Worm (Caenorhabditis elegans) whole organism, L1 larva: Measurements from ENCODE around the gene ugt-52.

ENCODE experiments used
- C04F5.9 ChIP-seq: sonication (generic microtip); optimal IDR thresholded peaks from 2 replicates; lab custom pipeline; 2016; ENCODE audit warnings: missing genetic modification characterization, missing compliant biosample characterization
- C34B4.2 ChIP-seq: sonication (generic microtip); optimal IDR thresholded peaks from 2 replicates; lab custom pipeline; 2017; ENCODE audit warnings: mild to moderate bottlenecking, missing genetic modification characterization, missing compliant biosample characterization
- F16B12.6 ChIP-seq: fragments of 150-350 bp; optimal IDR thresholded peaks from 2 replicates; lab custom pipeline; 2014; ENCODE audit warnings: missing biosample characterization, missing genetic modification characterization
- Y116A8C.19 ChIP-seq: sonication (generic microtip); optimal IDR thresholded peaks from 2 replicates; lab custom pipeline; 2016; ENCODE audit warnings: missing compliant biosample characterization, missing genetic modification characterization, borderline replicate concordance
- ama-1 ChIP-seq: fragments of 150-350 bp; optimal IDR thresholded peaks from 2 replicates; lab custom pipeline; 2014
- blmp-1 ChIP-seq: fragments of 150-350 bp; optimal IDR thresholded peaks from 2 replicates; lab custom pipeline; 2014; ENCODE audit warnings: missing biosample characterization, missing genetic modification characterization
- ceh-82 ChIP-seq, 3 experiments: fragments of 150-350 bp in 1 of 3; sonication (generic microtip) in 2 of 3; optimal IDR thresholded peaks; 2 replicates each; lab custom pipeline; 2014 to 2017; ENCODE audit warnings: missing biosample characterization in 3 of 3, missing genetic modification characterization in 3 of 3
- dpl-1 ChIP-seq, 3 experiments: fragments of 150-350 bp in 2 of 3; sonication (generic microtip) in 1 of 3; optimal IDR thresholded peaks; 2 replicates each; lab custom pipeline; 2014 to 2017; ENCODE audit warnings: missing biosample characterization in 3 of 3, missing genetic modification characterization in 3 of 3, missing genetic modification reagents in 3 of 3
- dsc-1 ChIP-seq: sonication (generic microtip); optimal IDR thresholded peaks from 2 replicates; lab custom pipeline; 2016; ENCODE audit warnings: mild to moderate bottlenecking, missing genetic modification characterization, missing compliant biosample characterization
- efl-1 ChIP-seq, 4 experiments: fragments of 150-350 bp; optimal IDR thresholded peaks in 3 of 4; peaks in 1 of 4; 1 replicate in 1 of 4; 2 replicates in 3 of 4; lab custom pipeline; 2014; ENCODE audit warnings: missing biosample characterization in 2 of 4, missing genetic modification characterization in 2 of 4, missing genetic modification reagents in 2 of 4
- efl-3 ChIP-seq: fragments of 200-800 bp; sonication (Bioruptor generic); optimal IDR thresholded peaks from 2 replicates; lab custom pipeline; 2018; ENCODE audit warnings: mild to moderate bottlenecking, missing genetic modification characterization, missing compliant biosample characterization
- egl-27 ChIP-seq, 2 experiments: fragments of 150-350 bp in 1 of 2; sonication (generic microtip); optimal IDR thresholded peaks; 3 replicates each; lab custom pipeline; 2017 to 2018; ENCODE audit warnings: missing biosample characterization in 2 of 2, missing genetic modification characterization in 2 of 2, missing genetic modification reagents in 2 of 2
- elt-2 ChIP-seq: sonication (generic microtip); optimal IDR thresholded peaks from 2 replicates; lab custom pipeline; 2016; ENCODE audit warnings: missing genetic modification characterization, mild to moderate bottlenecking, inconsistent platforms, missing compliant biosample characterization, missing genetic modification reagents
- elt-3 ChIP-seq, 6 experiments: fragments of 150-350 bp in 1 of 6; sonication (generic microtip); optimal IDR thresholded peaks; 2 replicates each; lab custom pipeline; 2017 to 2018; ENCODE audit warnings: missing biosample characterization in 6 of 6, missing genetic modification characterization in 6 of 6, inconsistent platforms in 1 of 6
- ets-5 ChIP-seq: fragments of 200-800 bp; sonication (Bioruptor generic); IDR thresholded peaks from 2 replicates; pipeline ENCODE4 v1.3.6; 2022; ENCODE audit warnings: missing genetic modification characterization, missing compliant biosample characterization
- fkh-4 ChIP-seq: sonication (generic microtip); optimal IDR thresholded peaks from 2 replicates; lab custom pipeline; 2016; ENCODE audit warnings: missing compliant biosample characterization, missing genetic modification characterization, borderline replicate concordance
- isw-1 ChIP-seq: fragments of 200-800 bp; sonication (Bioruptor generic); IDR thresholded peaks from 2 replicates; pipeline ENCODE4 v1.3.6; 2022; ENCODE audit warnings: missing genetic modification characterization, missing compliant biosample characterization
- jun-1 ChIP-seq: fragments of 150-350 bp; optimal IDR thresholded peaks from 2 replicates; lab custom pipeline; 2014; ENCODE audit warnings: missing biosample characterization, missing genetic modification reagents, missing genetic modification characterization
- lin-13 ChIP-seq: fragments of 150-350 bp; optimal IDR thresholded peaks from 2 replicates; lab custom pipeline; 2014; ENCODE audit warnings: missing biosample characterization, missing genetic modification reagents, missing genetic modification characterization
- lin-15B ChIP-seq: fragments of 150-350 bp; sonication (generic microtip); optimal IDR thresholded peaks from 3 replicates; lab custom pipeline; 2014; ENCODE audit warnings: missing biosample characterization, missing genetic modification characterization
- lin-39 ChIP-seq: fragments of 150-350 bp; optimal IDR thresholded peaks from 2 replicates; lab custom pipeline; 2014; ENCODE audit warnings: missing biosample characterization, missing genetic modification reagents, missing genetic modification characterization
- lir-3 ChIP-seq: sonication (generic microtip); optimal IDR thresholded peaks from 2 replicates; lab custom pipeline; 2016; ENCODE audit warnings: mild to moderate bottlenecking, missing genetic modification characterization, moderate library complexity, missing compliant biosample characterization; ENCODE audit not compliant: poor library complexity
- lsy-2 ChIP-seq, 2 experiments: fragments of 150-350 bp; optimal IDR thresholded peaks; 2 replicates each; lab custom pipeline; 2014; ENCODE audit warnings: missing biosample characterization in 2 of 2, missing genetic modification characterization in 2 of 2
- mdl-1 ChIP-seq, 2 experiments: fragments of 150-350 bp; optimal IDR thresholded peaks; 2 replicates each; lab custom pipeline; 2014 to 2017; ENCODE audit warnings: missing biosample characterization in 2 of 2, missing genetic modification characterization in 2 of 2, inconsistent platforms in 1 of 2
- mef-2 ChIP-seq: fragments of 150-350 bp; optimal IDR thresholded peaks from 2 replicates; lab custom pipeline; 2014; ENCODE audit warnings: missing biosample characterization, missing genetic modification characterization
- nhr-11 ChIP-seq: fragments of 150-350 bp; optimal IDR thresholded peaks from 2 replicates; lab custom pipeline; 2014; ENCODE audit warnings: missing biosample characterization, missing genetic modification characterization
- nhr-237 ChIP-seq: fragments of 150-350 bp; optimal IDR thresholded peaks from 2 replicates; lab custom pipeline; 2014; ENCODE audit warnings: missing biosample characterization, missing genetic modification characterization
- nhr-47 ChIP-seq: sonication (generic microtip); optimal IDR thresholded peaks from 2 replicates; lab custom pipeline; 2016; ENCODE audit warnings: mild to moderate bottlenecking, missing genetic modification characterization, moderate library complexity, missing compliant biosample characterization
- nhr-84 ChIP-seq: sonication (generic microtip); optimal IDR thresholded peaks from 2 replicates; lab custom pipeline; 2017; ENCODE audit warnings: missing biosample characterization, missing genetic modification characterization
- nhr-85 ChIP-seq: sonication (generic microtip); peaks from one replicate; lab custom pipeline; 2016; ENCODE audit warnings: missing genetic modification characterization, inconsistent platforms, missing compliant biosample characterization
- nhr-90 ChIP-seq: sonication (generic microtip); optimal IDR thresholded peaks from 2 replicates; lab custom pipeline; 2016; ENCODE audit warnings: mild to moderate bottlenecking, missing genetic modification characterization, missing compliant biosample characterization; ENCODE audit not compliant: poor library complexity
- pqm-1 ChIP-seq: sonication (generic microtip); optimal IDR thresholded peaks from 3 replicates; lab custom pipeline; 2017; ENCODE audit warnings: missing biosample characterization, missing genetic modification characterization
- rnt-1 ChIP-seq: sonication (generic microtip); optimal IDR thresholded peaks from 2 replicates; lab custom pipeline; 2016; ENCODE audit warnings: mild to moderate bottlenecking, missing genetic modification characterization, moderate library complexity, missing compliant biosample characterization
- skn-1 ChIP-seq: fragments of 150-350 bp; optimal IDR thresholded peaks from 2 replicates; lab custom pipeline; 2014; ENCODE audit warnings: missing biosample characterization, missing genetic modification characterization
- snu-23 ChIP-seq: sonication (generic microtip); optimal IDR thresholded peaks from 2 replicates; lab custom pipeline; 2016; ENCODE audit warnings: missing genetic modification characterization, missing compliant biosample characterization
- sptf-1 ChIP-seq: fragments of 150-350 bp; optimal IDR thresholded peaks from 2 replicates; lab custom pipeline; 2014; ENCODE audit warnings: missing biosample characterization, missing genetic modification characterization
- swsn-7 ChIP-seq: sonication (generic microtip); optimal IDR thresholded peaks from 2 replicates; lab custom pipeline; 2016; ENCODE audit warnings: missing genetic modification characterization, missing compliant biosample characterization
- tbx-2 ChIP-seq: sonication (generic microtip); optimal IDR thresholded peaks from 2 replicates; lab custom pipeline; 2016; ENCODE audit warnings: missing genetic modification characterization, missing compliant biosample characterization
- unc-130 ChIP-seq: fragments of 150-350 bp; optimal IDR thresholded peaks from 2 replicates; lab custom pipeline; 2017; ENCODE audit warnings: missing biosample characterization, missing genetic modification characterization, inconsistent platforms
- xbp-1 ChIP-seq: sonication (generic microtip); optimal IDR thresholded peaks from 2 replicates; lab custom pipeline; 2016; ENCODE audit warnings: missing genetic modification characterization, missing compliant biosample characterization
- zag-1 ChIP-seq: fragments of 150-350 bp; optimal IDR thresholded peaks from 2 replicates; lab custom pipeline; 2014; ENCODE audit warnings: missing biosample characterization, missing genetic modification characterization
- zip-4 ChIP-seq: fragments of 200-800 bp; sonication (Bioruptor generic); optimal IDR thresholded peaks from 2 replicates; lab custom pipeline; 2018; ENCODE audit warnings: mild to moderate bottlenecking, missing genetic modification characterization, moderate library complexity, missing compliant biosample characterization
- ztf-11 ChIP-seq, 2 experiments: sonication (generic microtip); optimal IDR thresholded peaks; 2 replicates each; lab custom pipeline; 2016 to 2017; ENCODE audit warnings: missing genetic modification characterization in 2 of 2, missing biosample characterization in 1 of 2, missing compliant biosample characterization in 1 of 2
- ztf-4 ChIP-seq: fragments of 150-350 bp; optimal IDR thresholded peaks from 2 replicates; lab custom pipeline; 2014; ENCODE audit warnings: missing biosample characterization, missing genetic modification characterization

ugt-52 gene

ce11 chrIV:787755-788154 lies 9.2 kb downstream of the ugt-52 start, which contains the start of gene F56B3.6:
F56B3.6 (plus strand) TSS chrIV:788055.
- TF ChIP-seq lin-39 (tag; lab: Kevin White, UChicago) (no peak), F16B12.6 (tag; lab: Kevin White, UChicago) (no peak), dpl-1 (GFP tag; optimal IDR thresholded peaks at IDR 0.05; lab: Kevin White, UChicago) (no peak), nhr-84 (no peak), ztf-4 (tag; lab: Kevin White, UChicago) (no peak), nhr-47 (no peak), xbp-1 (no peak), nhr-11 (no peak), lin-15B (tag; lab: Kevin White, UChicago) (no peak), swsn-7 (no peak), ama-1 (lab: Kevin White, UChicago) (no peak)

ce11 chrIV:794275-794674 lies 15.7 kb downstream of the ugt-52 start, which contains the start of gene F56B3.4:
F56B3.4 (minus strand) TSS chrIV:794275.
- TF ChIP-seq efl-1 (optimal IDR thresholded peaks at IDR 0.05; lab: Kevin White, UChicago) = peak in 1 of 2 experiments; percentile 41
- TF ChIP-seq efl-1 (GFP tag; optimal IDR thresholded peaks at IDR 0.05 in 1 of 2; lab: Kevin White, UChicago) = no peak
- no peak for TF ChIP-seq ets-5 (GFP tag; lab: Robert Waterston, UW)
- TF ChIP-seq F16B12.6 (tag; lab: Kevin White, UChicago) = peak; percentile 7
- TF ChIP-seq, all 84 proteins: peak for 2

- peak; percentile 9 to 22 for TF ChIP-seq efl-1 (optimal IDR thresholded peaks at IDR 0.05; lab: Kevin White, UChicago)
- TF ChIP-seq efl-1 (GFP tag; optimal IDR thresholded peaks at IDR 0.05 in 1 of 2; lab: Kevin White, UChicago) = peak in 1 of 2 experiments; percentile 26
- TF ChIP-seq jun-1 (tag; lab: Kevin White, UChicago) = no peak
- TF ChIP-seq F16B12.6 (tag; lab: Kevin White, UChicago) = peak; percentile 58
Measured at ce11 chrIV:795383-795872, 16.8 kb downstream of the ugt-52 start, which contains the start of gene skr-18. skr-18 (minus strand) TSS chrIV:795433.

- TF ChIP-seq ztf-4 (tag; lab: Kevin White, UChicago) (no peak), ztf-11 (tag; optimal IDR thresholded peaks at IDR 0.05; lab: Kevin White, UChicago) (peak in 1 of 2 experiments; percentile 84), xbp-1 (peak; percentile 88), zag-1 (tag; lab: Kevin White, UChicago) (peak; percentile 52), ceh-82 (tag; optimal IDR thresholded peaks at IDR 0.05; lab: Kevin White, UChicago) (peak; percentile 5 to 58 (median 20)), C34B4.2 (no peak), sptf-1 (tag; lab: Kevin White, UChicago) (no peak), rnt-1 (tag; lab: Kevin White, UChicago) (no peak), Y116A8C.19 (peak; percentile 65), nhr-85 (tag; lab: Kevin White, UChicago) (peak; percentile 95), egl-27 (tag; optimal IDR thresholded peaks at IDR 0.05; lab: Kevin White, UChicago) (no peak), nhr-90 (tag; lab: Kevin White, UChicago) (peak; percentile 96), efl-3 (GFP tag; lab: Kevin White, UChicago) (peak; percentile 72), lir-3 (tag; lab: Kevin White, UChicago) (no peak), elt-3 (tag; optimal IDR thresholded peaks at IDR 0.05; lab: Kevin White, UChicago) (peak in 1 of 6 experiments; percentile 34), fkh-4 (tag; lab: Kevin White, UChicago) (peak; percentile 81), nhr-237 (tag; lab: Kevin White, UChicago) (peak; percentile 50), snu-23 (peak; percentile 92), lsy-2 (tag; optimal IDR thresholded peaks at IDR 0.05; lab: Kevin White, UChicago) (peak; percentile 82 to 84), F16B12.6 (tag; lab: Kevin White, UChicago) (peak; percentile 19), elt-2 (peak; percentile 68), blmp-1 (tag; lab: Kevin White, UChicago) (no peak), pqm-1 (tag; lab: Kevin White, UChicago) (no peak), skn-1 (peak; percentile 36), mdl-1 (tag; optimal IDR thresholded peaks at IDR 0.05; lab: Kevin White, UChicago) (no peak), unc-130 (tag; lab: Kevin White, UChicago) (no peak), dsc-1 (tag; lab: Kevin White, UChicago) (peak; percentile 88), lin-13 (GFP tag; lab: Kevin White, UChicago) (peak; percentile 47), isw-1 (GFP tag; lab: Robert Waterston, UW) (peak; percentile 90), zip-4 (GFP tag; lab: Kevin White, UChicago) (peak; percentile 19), tbx-2 (tag; lab: Kevin White, UChicago) (peak; percentile 91), jun-1 (tag; lab: Kevin White, UChicago) (no peak), nhr-47 (peak; percentile 94), mef-2 (no peak), C04F5.9 (peak; percentile 87), ets-5 (GFP tag; lab: Robert Waterston, UW) (no peak)
Measured at ce11 chrIV:796521-797073, 18.0 kb downstream of the ugt-52 start, which contains the start of the genes F56B3.11 and ech-5. F56B3.11 (minus strand) TSS chrIV:796571. ech-5 (plus strand) TSS chrIV:797023.
